Fruit fly (Drosophila melanogaster): ENCODE measurements around the gene hh.

hh gene

DNA sequence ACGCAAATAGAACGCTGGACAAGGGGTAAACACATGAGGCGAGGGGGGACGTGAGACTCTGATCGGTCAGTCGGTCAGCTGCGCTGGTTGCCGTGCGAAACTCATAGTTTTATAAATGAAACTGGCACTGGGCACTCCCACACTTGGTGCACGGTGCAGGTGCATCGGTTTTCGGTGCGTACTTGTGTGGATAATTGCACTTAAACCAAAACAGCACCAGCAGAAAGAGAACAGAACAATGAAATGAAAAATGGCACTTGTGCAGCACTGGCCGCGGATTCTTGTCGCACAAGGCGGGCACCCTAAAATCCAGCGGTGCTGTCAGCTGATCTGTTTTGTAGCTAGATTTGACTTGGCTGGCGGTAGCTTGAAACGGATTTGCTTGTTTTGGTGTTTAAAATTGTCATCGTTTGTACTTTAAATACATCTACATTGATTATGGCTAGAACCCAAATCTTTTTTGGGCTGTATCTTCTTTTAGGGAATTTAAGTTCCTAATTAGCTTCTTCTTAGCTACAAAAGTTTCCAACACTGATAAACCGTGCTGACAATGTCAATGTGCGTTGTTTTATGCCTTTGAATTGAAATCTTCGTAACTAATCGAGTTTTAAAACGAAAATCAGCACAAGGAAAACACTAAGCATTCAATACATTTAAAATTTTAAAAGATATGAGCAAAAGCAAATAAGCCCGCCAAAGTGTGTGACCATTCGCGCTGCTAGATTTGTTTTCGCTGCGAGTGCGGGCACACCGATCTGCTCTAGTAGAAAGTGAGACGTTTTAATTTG, 23.8 kb downstream of the hh start, which contains the start of the genes Rassf and CenB1A (continued):
- TF ChIP-seq luna (GFP tag; optimal IDR thresholded peaks at IDR 0.05) (no peak), CG9727 (GFP tag; optimal IDR thresholded peaks at IDR 0.05) (peak; percentile 13), CG2678 (tag; optimal IDR thresholded peaks at IDR 0.05) (peak; percentile 33), CG6689 (GFP tag; IDR thresholded peaks at IDR 0.05) (peak; percentile 31; the same call in 1 of the 2 replicates), CG16813 (GFP tag; IDR thresholded peaks at IDR 0.05; ENCODE audit: partially characterized antibody) (no peak), Eip74EF (GFP tag; optimal IDR thresholded peaks at IDR 0.05) (no peak), CG11456 (GFP tag; IDR thresholded peaks at IDR 0.05) (no peak), D19A (tag; optimal IDR thresholded peaks at IDR 0.05) (no peak), fd102C (GFP tag; optimal IDR thresholded peaks at IDR 0.05) (no peak), Bdp1 (GFP tag; optimal IDR thresholded peaks at IDR 0.05) (peak; percentile 37), CG11085 (GFP tag; IDR thresholded peaks at IDR 0.05) (no peak), CG7357 (GFP tag; IDR thresholded peaks at IDR 0.05) (0 out of 3 replicates have a peak, but pooled peaks have one; percentile 40), D (optimal IDR thresholded peaks at IDR 0.05) (no peak), D (GFP tag; optimal IDR thresholded peaks at IDR 0.05) (peak; percentile 24), slou (GFP tag; optimal IDR thresholded peaks at IDR 0.05) (no peak), CG17385 (GFP tag; optimal IDR thresholded peaks at IDR 0.05) (peak; percentile 64), pb (GFP tag; optimal IDR thresholded peaks at IDR 0.05) (peak; percentile 40), CG11560 (tag; IDR thresholded peaks at IDR 0.05) (no peak), phol (tag; optimal IDR thresholded peaks at IDR 0.05) (peak; percentile 60), Hand (GFP tag; optimal IDR thresholded peaks at IDR 0.05) (no peak), CG30403 (GFP tag; optimal IDR thresholded peaks at IDR 0.05) (peak; percentile 76), CG3281 (GFP tag; optimal IDR thresholded peaks at IDR 0.05) (no peak), CG17568 (GFP tag; optimal IDR thresholded peaks at IDR 0.05) (no peak), Kr (GFP tag; optimal IDR thresholded peaks at IDR 0.05) (no peak), dan (GFP tag; IDR thresholded peaks at IDR 0.05) (no peak), chinmo (GFP tag; IDR thresholded peaks at IDR 0.05; ENCODE audit: partially characterized antibody) (0 out of 4 replicates have a peak, but pooled peaks have one; percentile 49), zf30C (GFP tag; optimal IDR thresholded peaks at IDR 0.05) (no peak), zen (tag; optimal IDR thresholded peaks at IDR 0.05) (no peak), jumu (GFP tag; optimal IDR thresholded peaks at IDR 0.05) (peak; percentile 54), sug (tag; optimal IDR thresholded peaks at IDR 0.05) (peak; percentile 32), CG7372 (GFP tag; IDR thresholded peaks at IDR 0.05) (peak; percentile 47; the same call in 1 of the 2 replicates), Chrac-16 (GFP tag; optimal IDR thresholded peaks at IDR 0.05) (peak; percentile 33), CG10209 (GFP tag; optimal IDR thresholded peaks at IDR 0.05) (no peak), CG17328 (GFP tag; IDR thresholded peaks at IDR 0.05) (no peak), ato (GFP tag; IDR thresholded peaks at IDR 0.05; ENCODE audit: partially characterized antibody) (no peak), Trl (optimal IDR thresholded peaks at IDR 0.05) (peak in 1 of 2 experiments; percentile 12), Trl (GFP tag; optimal IDR thresholded peaks at IDR 0.05) (peak; percentile 50), tup (GFP tag; optimal IDR thresholded peaks at IDR 0.05) (no peak), CG14441 (GFP tag; IDR thresholded peaks at IDR 0.05) (peak; percentile 33; the same call in 1 of the 2 replicates), maf-S (GFP tag; optimal IDR thresholded peaks at IDR 0.05) (peak; percentile 65), CG15269 (tag; optimal IDR thresholded peaks at IDR 0.05) (peak; percentile 11), zfh1 (GFP tag; IDR thresholded peaks at IDR 0.05) (peak; percentile 59; the same call in 1 of the 3 replicates), amos (GFP tag; IDR thresholded peaks at IDR 0.05; ENCODE audit: partially characterized antibody) (peak; percentile 27; the same call in 1 of the 2 replicates), dmrt99B (tag; optimal IDR thresholded peaks at IDR 0.05) (no peak), Mrtf (GFP tag; IDR thresholded peaks at IDR 0.05) (peak; percentile 60; the same call in 1 of the 3 replicates), CG4617 (GFP tag; optimal IDR thresholded peaks at IDR 0.05; ENCODE audit: borderline replicate concordance) (peak; percentile 43), onecut (GFP tag; IDR thresholded peaks at IDR 0.05) (no peak), z (GFP tag; IDR thresholded peaks at IDR 0.05) (no peak), sima (GFP tag; optimal IDR thresholded peaks at IDR 0.05) (peak; percentile 8)

Data from whole organism, embryonic.